Fruit fly (Drosophila melanogaster) whole organism, embryonic: ENCODE results near the gene Gsc.

Experiments used
- Asciz ChIP-seq: fragments of 200-800 bp; sonication (Bioruptor generic); optimal IDR thresholded peaks from 2 replicates; lab custom pipeline; 2017; ENCODE audit warnings: missing biosample characterization, mild to moderate bottlenecking, missing genetic modification characterization, missing genetic modification reagents
- Atf6 ChIP-seq: fragments of 200-800 bp; sonication (Bioruptor generic); IDR thresholded peaks from 2 replicates; pipeline ENCODE4 v1.3.6; 2022; ENCODE audit warnings: missing biosample characterization, missing genetic modification characterization
- Bgb ChIP-seq: fragments of 200-800 bp; sonication (Bioruptor generic); IDR thresholded peaks from 2 replicates; pipeline ENCODE4 v1.3.6; 2022; ENCODE audit warnings: missing biosample characterization, missing genetic modification characterization; ENCODE audit not compliant: partially characterized antibody
- CG10267 ChIP-seq: fragments of 200-800 bp; sonication (Bioruptor generic); optimal IDR thresholded peaks from 2 replicates; lab custom pipeline; 2018; ENCODE audit warnings: missing biosample characterization, mild to moderate bottlenecking, missing genetic modification characterization, moderate library complexity
- CG10462 ChIP-seq: fragments of 200-800 bp; sonication (Bioruptor generic); optimal IDR thresholded peaks from 2 replicates; lab custom pipeline; 2016; ENCODE audit warnings: missing biosample characterization, missing genetic modification characterization
- CG10565 ChIP-seq: fragments of 200-800 bp; sonication (Bioruptor generic); optimal IDR thresholded peaks from 3 replicates; lab custom pipeline; 2016; ENCODE audit warnings: missing biosample characterization, mild to moderate bottlenecking, missing genetic modification characterization
- CG11398 ChIP-seq: fragments of 200-800 bp; sonication (Bioruptor generic); optimal IDR thresholded peaks from 2 replicates; lab custom pipeline; 2016; ENCODE audit warnings: missing biosample characterization, missing genetic modification characterization
- CG14441 ChIP-seq: fragments of 200-800 bp; sonication (Bioruptor generic); IDR thresholded peaks from 2 replicates; pipeline ENCODE4 v1.3.6; 2022; ENCODE audit warnings: missing biosample characterization, missing genetic modification characterization
- CG1603 ChIP-seq: fragments of 200-800 bp; sonication (Bioruptor generic); optimal IDR thresholded peaks from 2 replicates; lab custom pipeline; 2019; ENCODE audit warnings: missing biosample characterization, mild to moderate bottlenecking, missing genetic modification characterization, moderate library complexity
- CG17186 ChIP-seq: fragments of 200-800 bp; sonication (Bioruptor generic); optimal IDR thresholded peaks from 3 replicates; lab custom pipeline; 2017; ENCODE audit warnings: missing biosample characterization, missing genetic modification reagents, missing genetic modification characterization
- CG17829 ChIP-seq: fragments of 200-800 bp; optimal IDR thresholded peaks from 2 replicates; lab custom pipeline; 2019; ENCODE audit warnings: missing biosample characterization, mild to moderate bottlenecking, missing genetic modification characterization, moderate library complexity
- CG2116 ChIP-seq: fragments of 200-800 bp; sonication (Bioruptor generic); optimal IDR thresholded peaks from 3 replicates; lab custom pipeline; 2018; ENCODE audit warnings: missing biosample characterization, mild to moderate bottlenecking, missing genetic modification characterization
- CG30431 ChIP-seq: fragments of 200-800 bp; sonication (Bioruptor generic); optimal IDR thresholded peaks from 2 replicates; lab custom pipeline; 2017; ENCODE audit warnings: missing biosample characterization, missing genetic modification characterization
- CG9797 ChIP-seq: fragments of 200-800 bp; sonication (Bioruptor generic); optimal IDR thresholded peaks from 3 replicates; lab custom pipeline; 2018; ENCODE audit warnings: missing biosample characterization, mild to moderate bottlenecking, missing genetic modification characterization
- D19A ChIP-seq: fragments of 200-800 bp; optimal IDR thresholded peaks from 3 replicates; lab custom pipeline; 2019; ENCODE audit warnings: missing biosample characterization, mild to moderate bottlenecking, missing genetic modification characterization, moderate library complexity
- Dref ChIP-seq: fragments of 200-800 bp; sonication (Bioruptor generic); IDR thresholded peaks from 2 replicates; pipeline ENCODE4 v1.3.6; 2022; ENCODE audit warnings: missing biosample characterization, missing genetic modification characterization
- E2f2 ChIP-seq: fragments of 200-800 bp; sonication (Bioruptor generic); IDR thresholded peaks from 2 replicates; pipeline ENCODE4 v1.3.6; 2022; ENCODE audit warnings: missing biosample characterization, missing genetic modification characterization
- HmgZ ChIP-seq: fragments of 200-800 bp; sonication (Bioruptor generic); optimal IDR thresholded peaks from 2 replicates; lab custom pipeline; 2018; ENCODE audit warnings: missing biosample characterization, mild to moderate bottlenecking, missing genetic modification characterization
- MBD-R2 ChIP-seq: fragments of 200-800 bp; sonication (Bioruptor generic); IDR thresholded peaks from 2 replicates; pipeline ENCODE4 v1.3.6; 2022; ENCODE audit warnings: missing biosample characterization, missing genetic modification characterization
- Med ChIP-seq: fragments of 200-800 bp; sonication (Bioruptor generic); peaks from one replicate; lab custom pipeline; 2016; ENCODE audit warnings: missing biosample characterization, missing genetic modification characterization, mild to moderate bottlenecking, inconsistent platforms, moderate library complexity
- NC2β ChIP-seq: fragments of 200-800 bp; sonication (Bioruptor generic); optimal IDR thresholded peaks from 2 replicates; lab custom pipeline; 2016; ENCODE audit warnings: missing biosample characterization, missing genetic modification characterization
- Ptx1 ChIP-seq: fragments of 200-800 bp; sonication (Bioruptor generic); IDR thresholded peaks from 2 replicates; pipeline ENCODE4 v1.3.6; 2022; ENCODE audit warnings: missing biosample characterization, missing genetic modification characterization
- Tbp ChIP-seq: fragments of >200 bp; optimal IDR thresholded peaks from 2 replicates; lab custom pipeline; 2018; ENCODE audit warnings: missing biosample characterization, missing genetic modification characterization
- Xrp1 ChIP-seq: fragments of 200-800 bp; sonication (Bioruptor generic); IDR thresholded peaks from 2 replicates; pipeline ENCODE4 v1.3.6; 2022; ENCODE audit warnings: missing biosample characterization, missing genetic modification characterization
- bab2 ChIP-seq: fragments of 200-800 bp; sonication (Bioruptor generic); optimal IDR thresholded peaks from 2 replicates; lab custom pipeline; 2016; ENCODE audit warnings: missing biosample characterization, missing genetic modification characterization
- bbx ChIP-seq: fragments of 200-800 bp; sonication (Bioruptor generic); IDR thresholded peaks from 2 replicates; pipeline ENCODE4 v1.3.6; 2022; ENCODE audit warnings: missing biosample characterization, missing genetic modification characterization; ENCODE audit not compliant: partially characterized antibody
- ci ChIP-seq: fragments of 200-800 bp; sonication (Bioruptor generic); IDR thresholded peaks from 3 replicates; pipeline ENCODE4 v1.3.6; 2022; ENCODE audit warnings: missing biosample characterization, missing genetic modification characterization
- crp ChIP-seq, 2 experiments: fragments of 200-800 bp; sonication (Bioruptor generic); optimal IDR thresholded peaks; 2 replicates in 1 of 2; 3 replicates in 1 of 2; lab custom pipeline; 2017; ENCODE audit warnings: missing biosample characterization in 2 of 2, missing genetic modification characterization in 2 of 2, mild to moderate bottlenecking in 1 of 2, moderate library complexity in 1 of 2
- ems ChIP-seq: fragments of 200-800 bp; sonication (Bioruptor generic); optimal IDR thresholded peaks from 3 replicates; lab custom pipeline; 2016; ENCODE audit warnings: missing biosample characterization, missing genetic modification characterization
- ftz-f1 ChIP-seq: fragments of 200-800 bp; sonication (Bioruptor generic); optimal IDR thresholded peaks from 2 replicates; lab custom pipeline; 2016; ENCODE audit warnings: missing biosample characterization, missing genetic modification characterization
- hb ChIP-seq: fragments of 200-800 bp; sonication (Bioruptor generic); IDR thresholded peaks from 3 replicates; pipeline ENCODE4 v1.3.6; 2022; ENCODE audit warnings: missing biosample characterization, missing genetic modification characterization; ENCODE audit not compliant: partially characterized antibody
- inv ChIP-seq: fragments of 200-800 bp; sonication (Bioruptor generic); IDR thresholded peaks from 2 replicates; pipeline ENCODE4 v1.3.6; 2022; ENCODE audit warnings: missing biosample characterization, missing genetic modification characterization; ENCODE audit not compliant: partially characterized antibody
- jigr1 ChIP-seq: fragments of 200-800 bp; sonication (Bioruptor generic); IDR thresholded peaks from 3 replicates; pipeline ENCODE4 v1.3.6; 2022; ENCODE audit warnings: missing biosample characterization, missing genetic modification characterization
- lab ChIP-seq: fragments of 200-800 bp; sonication (Bioruptor generic); optimal IDR thresholded peaks from 3 replicates; lab custom pipeline; 2017; ENCODE audit warnings: missing biosample characterization, missing genetic modification characterization, mild to moderate bottlenecking, moderate library complexity, missing genetic modification reagents
- lov ChIP-seq, 2 experiments: fragments of 200-800 bp in 1 of 2; fragments of >200 bp in 1 of 2; sonication (Bioruptor generic) in 1 of 2; IDR thresholded peaks in 1 of 2; optimal IDR thresholded peaks in 1 of 2; 2 replicates in 1 of 2; 3 replicates in 1 of 2; pipeline versions ENCODE4 v1.3.6 to Lab custom; 2017 to 2022; ENCODE audit warnings: missing biosample characterization in 1 of 2, missing genetic modification characterization in 1 of 2
- nerfin-2 ChIP-seq: fragments of 200-800 bp; sonication (Bioruptor generic); IDR thresholded peaks from 2 replicates; pipeline ENCODE4 v1.3.6; 2022; ENCODE audit warnings: missing biosample characterization, missing genetic modification characterization; ENCODE audit not compliant: partially characterized antibody
- phol ChIP-seq: fragments of 200-800 bp; sonication (Bioruptor generic); optimal IDR thresholded peaks from 3 replicates; lab custom pipeline; 2018; ENCODE audit warnings: missing biosample characterization, mild to moderate bottlenecking, missing genetic modification characterization, moderate library complexity
- pzg ChIP-seq: fragments of 200-800 bp; sonication (Bioruptor generic); optimal IDR thresholded peaks from 3 replicates; lab custom pipeline; 2018; ENCODE audit warnings: missing biosample characterization, mild to moderate bottlenecking, missing genetic modification characterization, moderate library complexity
- row ChIP-seq: fragments of 200-800 bp; sonication (Bioruptor generic); IDR thresholded peaks from 3 replicates; pipeline ENCODE4 v1.3.6; 2022; ENCODE audit warnings: missing biosample characterization, missing genetic modification characterization
- slbo ChIP-seq: fragments of 200-800 bp; sonication (Bioruptor generic); IDR thresholded peaks from 2 replicates; pipeline ENCODE4 v1.3.6; 2022; ENCODE audit warnings: missing biosample characterization, missing genetic modification characterization
- sna ChIP-seq: fragments of 200-800 bp; sonication (Bioruptor generic); IDR thresholded peaks from 2 replicates; pipeline ENCODE4 v1.3.6; 2022; ENCODE audit warnings: missing biosample characterization, missing genetic modification characterization; ENCODE audit not compliant: partially characterized antibody
- so ChIP-seq: fragments of 200-800 bp; sonication (Bioruptor generic); IDR thresholded peaks from 3 replicates; pipeline ENCODE4 v1.3.6; 2022; ENCODE audit warnings: missing biosample characterization, missing genetic modification characterization
- ssp ChIP-seq: fragments of 200-800 bp; sonication (Bioruptor generic); IDR thresholded peaks from 2 replicates; pipeline ENCODE4 v1.3.6; 2022; ENCODE audit warnings: missing biosample characterization, missing genetic modification characterization
- tna ChIP-seq: fragments of 200-800 bp; sonication (Bioruptor generic); IDR thresholded peaks from 2 replicates; pipeline ENCODE4 v1.3.6; 2022; ENCODE audit warnings: missing biosample characterization, missing genetic modification characterization; ENCODE audit not compliant: partially characterized antibody
- unpg ChIP-seq: fragments of 200-800 bp; sonication (Bioruptor generic); optimal IDR thresholded peaks from 3 replicates; lab custom pipeline; 2018; ENCODE audit warnings: missing biosample characterization, mild to moderate bottlenecking, missing genetic modification characterization, moderate library complexity
- vnd ChIP-seq: fragments of 200-800 bp; sonication (Bioruptor generic); IDR thresholded peaks from 3 replicates; pipeline ENCODE4 v1.3.6; 2022; ENCODE audit warnings: missing biosample characterization, missing genetic modification characterization; ENCODE audit not compliant: partially characterized antibody
- zen ChIP-seq: fragments of 200-800 bp; sonication (Bioruptor generic); optimal IDR thresholded peaks from 3 replicates; lab custom pipeline; 2018; ENCODE audit warnings: missing biosample characterization, mild to moderate bottlenecking, missing genetic modification characterization, moderate library complexity

The Gsc gene

DNA sequence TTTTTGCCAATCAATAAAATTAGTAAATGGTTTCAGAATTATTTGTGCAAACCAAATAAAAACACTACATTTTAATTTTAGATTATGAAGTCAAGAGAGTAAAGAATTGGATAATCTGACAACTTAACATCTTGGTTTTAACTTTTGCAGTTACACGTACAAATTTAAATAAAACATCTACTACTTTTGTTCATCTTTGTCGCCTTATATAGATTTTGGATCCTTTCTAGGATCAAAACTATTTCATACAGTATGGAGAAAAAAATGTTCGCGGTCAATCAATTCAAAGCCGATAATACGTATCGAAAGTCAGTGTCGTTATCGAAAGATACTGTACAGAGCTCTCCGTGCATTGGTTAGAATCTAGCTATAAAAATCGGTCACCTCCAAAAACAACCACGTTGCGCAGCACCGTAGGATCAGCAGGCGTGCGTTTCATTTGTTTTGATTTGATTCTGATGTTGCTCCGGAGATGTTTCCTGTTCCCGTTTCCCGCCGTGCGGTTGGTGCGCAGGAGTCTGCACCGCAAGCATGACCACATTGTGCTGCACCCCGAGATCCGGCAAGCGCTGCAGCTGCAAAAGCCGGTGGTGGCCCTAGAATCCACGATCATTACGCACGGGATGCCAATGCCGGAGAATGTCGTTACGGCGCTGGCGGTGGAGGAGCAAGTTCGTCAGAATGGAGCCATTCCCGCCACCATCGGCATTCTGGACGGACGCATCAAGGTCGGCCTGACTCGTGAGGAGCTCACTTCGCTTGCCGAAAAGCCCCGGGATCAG, 30.5 kb downstream of the Gsc start, which contains the start of the genes uncNacbeta and CG2794 (continued):
- TF ChIP-seq CG17829 (tag; lab: Kevin White, UChicago) (peak; percentile 16), Ptx1 (GFP tag; lab: Robert Waterston, UW) (no peak), nerfin-2 (GFP tag; lab: Robert Waterston, UW) (peak; percentile 73), so (GFP tag; lab: Robert Waterston, UW) (no peak), phol (tag; lab: Kevin White, UChicago) (peak; percentile 3), Atf6 (0 out of 2 replicates have a peak, but pooled peaks have one; percentile 11), HmgZ (peak; percentile 54), ems (GFP tag; lab: Kevin White, UChicago) (no peak), vnd (peak; percentile 61), hb (peak; percentile 74; the same call in 2 of the 3 replicates), inv (GFP tag; lab: Robert Waterston, UW) (peak; percentile 42; the same call in 1 of the 2 replicates), CG10267 (tag; lab: Kevin White, UChicago) (peak; percentile 38), CG11398 (GFP tag; lab: Kevin White, UChicago) (peak; percentile 8), sna (GFP tag; lab: Robert Waterston, UW) (peak; percentile 67), CG2116 (GFP tag; lab: Kevin White, UChicago) (peak; percentile 90), Asciz (GFP tag; lab: Kevin White, UChicago) (no peak), jigr1 (GFP tag; lab: Robert Waterston, UW) (no peak), NC2β (no peak), Tbp (GFP tag; lab: Kevin White, UChicago) (no peak), MBD-R2 (GFP tag; lab: Robert Waterston, UW) (peak; percentile 86), ssp (GFP tag; lab: Robert Waterston, UW) (no peak), CG9797 (GFP tag; lab: Kevin White, UChicago) (peak; percentile 10), lov (optimal IDR thresholded peaks at IDR 0.05; lab: Kevin White, UChicago) (no peak), lov (GFP tag; IDR thresholded peaks at IDR 0.05; lab: Robert Waterston, UW) (0 out of 3 replicates have a peak, but pooled peaks have one; percentile 18), E2f2 (peak; percentile 95), unpg (GFP tag; lab: Kevin White, UChicago) (no peak), CG30431 (GFP tag; lab: Kevin White, UChicago) (no peak), D19A (tag; lab: Kevin White, UChicago) (no peak), zen (tag; lab: Kevin White, UChicago) (no peak), Xrp1 (GFP tag; lab: Robert Waterston, UW) (peak; percentile 18; the same call in 1 of the 2 replicates), CG1603 (tag; lab: Kevin White, UChicago) (peak; percentile 70), Bgb (GFP tag; lab: Robert Waterston, UW) (peak; percentile 87), ftz-f1 (GFP tag; lab: Kevin White, UChicago) (no peak), CG14441 (no peak), CG10462 (GFP tag; lab: Kevin White, UChicago) (no peak), row (GFP tag; lab: Robert Waterston, UW) (peak; percentile 62; the same call in 2 of the 3 replicates), bab2 (GFP tag; lab: Kevin White, UChicago) (no peak), tna (GFP tag; lab: Robert Waterston, UW) (peak; percentile 83), Med (GFP tag; lab: Kevin White, UChicago) (peak; percentile 88), CG10565 (GFP tag; lab: Kevin White, UChicago) (no peak), bbx (GFP tag; lab: Robert Waterston, UW) (peak; percentile 79), pzg (peak; percentile 82), lab (no peak), CG17186 (GFP tag; lab: Kevin White, UChicago) (peak; percentile 20), Dref (peak; percentile 97), crp (GFP tag; optimal IDR thresholded peaks at IDR 0.05; lab: Kevin White, UChicago) (peak in 1 of 2 experiments; percentile 61), slbo (peak; percentile 46; the same call in 1 of the 2 replicates), ci (GFP tag; lab: Robert Waterston, UW) (0 out of 3 replicates have a peak, but pooled peaks have one; percentile 23)
